Fruit fly (Drosophila melanogaster) whole organism, adult: ENCODE results near the gene CLS.

Experiments
- CG11617 ChIP-seq: fragments of 200-800 bp; sonication (Bioruptor generic); optimal IDR thresholded peaks from 2 replicates; lab custom pipeline; 2017; ENCODE audit warnings: mild to moderate bottlenecking, missing biosample characterization, missing genetic modification reagents, missing genetic modification characterization
- CG1620 ChIP-seq: fragments of 200-800 bp; sonication (Bioruptor generic); optimal IDR thresholded peaks from 2 replicates; lab custom pipeline; 2016; ENCODE audit warnings: missing biosample characterization, missing genetic modification characterization
- CG33017 ChIP-seq: fragments of 200-800 bp; sonication (Bioruptor generic); optimal IDR thresholded peaks from 2 replicates; lab custom pipeline; 2018; ENCODE audit warnings: missing biosample characterization, mild to moderate bottlenecking, missing genetic modification characterization, moderate library complexity
- CG5204 ChIP-seq: fragments of 200-800 bp; sonication (Bioruptor generic); optimal IDR thresholded peaks from 2 replicates; lab custom pipeline; 2016; ENCODE audit warnings: missing biosample characterization, missing genetic modification characterization
- CG7045 ChIP-seq: fragments of 200-800 bp; sonication (Bioruptor generic); optimal IDR thresholded peaks from 2 replicates; lab custom pipeline; 2017; ENCODE audit warnings: missing biosample characterization, mild to moderate bottlenecking, missing genetic modification characterization
- CG7101 ChIP-seq: fragments of 200-800 bp; sonication (Bioruptor generic); optimal IDR thresholded peaks from 2 replicates; lab custom pipeline; 2018; ENCODE audit warnings: missing biosample characterization, mild to moderate bottlenecking, missing genetic modification characterization, moderate library complexity
- Crg-1 ChIP-seq: fragments of 200-800 bp; sonication (Bioruptor generic); optimal IDR thresholded peaks from 2 replicates; lab custom pipeline; 2016; ENCODE audit warnings: missing biosample characterization, missing genetic modification characterization
- Hr96 ChIP-seq: fragments of 200-800 bp; sonication (Bioruptor generic); optimal IDR thresholded peaks from 2 replicates; lab custom pipeline; 2016; ENCODE audit warnings: missing biosample characterization, missing genetic modification characterization
- cic ChIP-seq: fragments of 200-800 bp; sonication (Bioruptor generic); optimal IDR thresholded peaks from 2 replicates; lab custom pipeline; 2017; ENCODE audit warnings: missing biosample characterization, mild to moderate bottlenecking, missing genetic modification characterization, moderate library complexity
- cnc ChIP-seq, 2 experiments: fragments of >200 bp; optimal IDR thresholded peaks; 2 replicates each; lab custom pipeline; 2017

dm6 chr3R:25650417-25650816 is 36.8 kb downstream of the CLS start:
- no peak for TF ChIP-seq Hr96 (GFP tag; lab: Kevin White, UChicago)
- no peak for TF ChIP-seq CG33017 (tag; lab: Kevin White, UChicago)
- no peak for TF ChIP-seq Crg-1 (GFP tag; lab: Kevin White, UChicago)
- TF ChIP-seq cnc (optimal IDR thresholded peaks at IDR 0.05; lab: Kevin White, UChicago): no peak
- TF ChIP-seq cic: no peak
- TF ChIP-seq CG1620 (GFP tag; lab: Kevin White, UChicago): no peak
- no peak for TF ChIP-seq CG7045 (GFP tag; lab: Kevin White, UChicago)
- no peak for TF ChIP-seq CG7101 (tag; lab: Kevin White, UChicago)
- TF ChIP-seq CG5204: no peak
- no peak for TF ChIP-seq CG11617 (GFP tag; lab: Kevin White, UChicago)
